Fruit fly (Drosophila melanogaster) whole organism, embryonic: ENCODE data around the gene cerv.

Source experiments
- ATbp ChIP-seq: fragments of 200-800 bp; sonication (Bioruptor generic); optimal IDR thresholded peaks from 2 replicates; lab custom pipeline; 2017; ENCODE audit warnings: missing biosample characterization, mild to moderate bottlenecking, missing genetic modification characterization, missing genetic modification reagents
- Asciz ChIP-seq: fragments of 200-800 bp; sonication (Bioruptor generic); optimal IDR thresholded peaks from 2 replicates; lab custom pipeline; 2017; ENCODE audit warnings: missing biosample characterization, mild to moderate bottlenecking, missing genetic modification characterization, missing genetic modification reagents
- Atf6 ChIP-seq: fragments of 200-800 bp; sonication (Bioruptor generic); IDR thresholded peaks from 2 replicates; pipeline ENCODE4 v1.3.6; 2022; ENCODE audit warnings: missing biosample characterization, missing genetic modification characterization
- Awh ChIP-seq: fragments of 200-800 bp; sonication (Bioruptor generic); IDR thresholded peaks from 2 replicates; pipeline ENCODE4, ENCODE4 v1.3.6; 2022; ENCODE audit warnings: missing biosample characterization, missing genetic modification characterization
- Blimp-1 ChIP-seq: fragments of 200-800 bp; sonication (Bioruptor generic); optimal IDR thresholded peaks from 3 replicates; lab custom pipeline; 2018; ENCODE audit warnings: missing biosample characterization, missing genetic modification characterization, mild to moderate bottlenecking, moderate library complexity, missing genetic modification reagents
- CG11456 ChIP-seq: fragments of 200-800 bp; sonication (Bioruptor generic); IDR thresholded peaks from 3 replicates; pipeline ENCODE4 v1.3.6; 2022; ENCODE audit warnings: missing biosample characterization, missing genetic modification characterization
- CG11696 ChIP-seq: fragments of 200-800 bp; sonication (Bioruptor generic); IDR thresholded peaks from 2 replicates; pipeline ENCODE4 v1.3.6; 2022; ENCODE audit warnings: missing biosample characterization, missing genetic modification characterization
- CG12942 ChIP-seq: fragments of 200-800 bp; sonication (Bioruptor generic); optimal IDR thresholded peaks from 3 replicates; lab custom pipeline; 2016; ENCODE audit warnings: missing biosample characterization, missing genetic modification characterization
- CG16779 ChIP-seq: fragments of 200-800 bp; sonication (Bioruptor generic); IDR thresholded peaks from 2 replicates; pipeline ENCODE4 v1.3.6; 2022; ENCODE audit warnings: missing biosample characterization, missing genetic modification characterization
- CG17359 ChIP-seq: fragments of 200-800 bp; sonication (Bioruptor generic); optimal IDR thresholded peaks from 3 replicates; lab custom pipeline; 2018; ENCODE audit warnings: missing biosample characterization, mild to moderate bottlenecking, missing genetic modification characterization, moderate library complexity
- CG17361 ChIP-seq: fragments of 200-800 bp; sonication (Bioruptor generic); IDR thresholded peaks from 3 replicates; pipeline ENCODE4 v1.3.6; 2022; ENCODE audit warnings: missing biosample characterization, missing genetic modification characterization
- CG17912 ChIP-seq: fragments of 200-800 bp; sonication (Bioruptor generic); optimal IDR thresholded peaks from 2 replicates; lab custom pipeline; 2018; ENCODE audit warnings: missing biosample characterization, mild to moderate bottlenecking, missing genetic modification characterization
- CG2129 ChIP-seq: fragments of 200-800 bp; sonication (Bioruptor generic); IDR thresholded peaks from 2 replicates; pipeline ENCODE4 v1.3.6; 2022; ENCODE audit warnings: missing biosample characterization, missing genetic modification characterization; ENCODE audit not compliant: partially characterized antibody
- CG30431 ChIP-seq: fragments of 200-800 bp; sonication (Bioruptor generic); optimal IDR thresholded peaks from 2 replicates; lab custom pipeline; 2017; ENCODE audit warnings: missing biosample characterization, missing genetic modification characterization
- CG31365 ChIP-seq: fragments of 200-800 bp; sonication (Bioruptor generic); optimal IDR thresholded peaks from 2 replicates; lab custom pipeline; 2018; ENCODE audit warnings: missing biosample characterization, mild to moderate bottlenecking, missing genetic modification characterization
- CG3163 ChIP-seq: fragments of 200-800 bp; sonication (Bioruptor generic); optimal IDR thresholded peaks from 3 replicates; lab custom pipeline; 2016; ENCODE audit warnings: missing biosample characterization, missing genetic modification characterization
- CG3995 ChIP-seq: fragments of 200-800 bp; sonication (Bioruptor generic); optimal IDR thresholded peaks from 3 replicates; lab custom pipeline; 2016; ENCODE audit warnings: missing biosample characterization, missing genetic modification characterization
- CG4730 ChIP-seq: fragments of 200-800 bp; sonication (Bioruptor generic); IDR thresholded peaks from 2 replicates; pipeline ENCODE4 v1.3.6; 2022; ENCODE audit warnings: missing biosample characterization, missing genetic modification characterization
- CG7271 ChIP-seq: fragments of 200-800 bp; sonication (Bioruptor generic); optimal IDR thresholded peaks from 2 replicates; lab custom pipeline; 2018; ENCODE audit warnings: missing biosample characterization, mild to moderate bottlenecking, missing genetic modification characterization, moderate library complexity
- CG8478 ChIP-seq: fragments of >200 bp; optimal IDR thresholded peaks from 2 replicates; lab custom pipeline; 2018
- CG9437 ChIP-seq: fragments of 200-800 bp; sonication (Bioruptor generic); optimal IDR thresholded peaks from 2 replicates; lab custom pipeline; 2018; ENCODE audit warnings: missing biosample characterization, mild to moderate bottlenecking, missing genetic modification characterization
- CG9727 ChIP-seq: fragments of 200-800 bp; sonication (Bioruptor generic); optimal IDR thresholded peaks from 3 replicates; lab custom pipeline; 2017; ENCODE audit warnings: missing biosample characterization, mild to moderate bottlenecking, missing genetic modification characterization
- CkIIα-i1 ChIP-seq: fragments of 200-800 bp; sonication (Bioruptor generic); IDR thresholded peaks from 2 replicates; pipeline ENCODE4 v1.3.6; 2022; ENCODE audit warnings: missing biosample characterization, missing genetic modification characterization
- D19B ChIP-seq: fragments of 200-800 bp; sonication (Bioruptor generic); optimal IDR thresholded peaks from 2 replicates; lab custom pipeline; 2017; ENCODE audit warnings: missing biosample characterization, mild to moderate bottlenecking, missing genetic modification characterization
- Eip74EF ChIP-seq, 2 experiments: fragments of 200-800 bp in 1 of 2; fragments of >200 bp in 1 of 2; sonication (Bioruptor generic) in 1 of 2; optimal IDR thresholded peaks; 2 replicates each; lab custom pipeline; 2017 to 2019; ENCODE audit warnings: missing biosample characterization in 2 of 2, missing genetic modification characterization in 2 of 2, mild to moderate bottlenecking in 1 of 2, moderate library complexity in 1 of 2
- H2.0 ChIP-seq: fragments of 200-800 bp; sonication (Bioruptor generic); IDR thresholded peaks from 2 replicates; pipeline ENCODE4 v1.3.6; 2022; ENCODE audit warnings: missing biosample characterization, missing genetic modification characterization
- Hmx ChIP-seq: fragments of 200-800 bp; sonication (Bioruptor generic); optimal IDR thresholded peaks from 2 replicates; lab custom pipeline; 2016; ENCODE audit warnings: missing biosample characterization, missing genetic modification characterization
- Oli ChIP-seq: fragments of 200-800 bp; sonication (Bioruptor generic); optimal IDR thresholded peaks from 2 replicates; lab custom pipeline; 2018; ENCODE audit warnings: missing biosample characterization, mild to moderate bottlenecking, missing genetic modification characterization, moderate library complexity
- Ravus ChIP-seq: fragments of 200-800 bp; sonication (Bioruptor generic); IDR thresholded peaks from 2 replicates; pipeline ENCODE4 v1.3.6; 2022; ENCODE audit warnings: missing biosample characterization, missing genetic modification characterization
- Taf1 ChIP-seq: fragments of 200-800 bp; sonication (Bioruptor generic); IDR thresholded peaks from 2 replicates; pipeline ENCODE4 v1.3.6; 2022; ENCODE audit warnings: missing biosample characterization, missing genetic modification characterization
- Xrp1 ChIP-seq: fragments of 200-800 bp; sonication (Bioruptor generic); IDR thresholded peaks from 2 replicates; pipeline ENCODE4 v1.3.6; 2022; ENCODE audit warnings: missing biosample characterization, missing genetic modification characterization
- ac ChIP-seq: fragments of 200-800 bp; sonication (Bioruptor generic); optimal IDR thresholded peaks from 3 replicates; lab custom pipeline; 2017; ENCODE audit warnings: missing biosample characterization, mild to moderate bottlenecking, missing genetic modification characterization
- bsh ChIP-seq, 2 experiments: fragments of 200-800 bp; sonication (Bioruptor generic); optimal IDR thresholded peaks; 2 replicates each; lab custom pipeline; 2017 to 2018; ENCODE audit warnings: mild to moderate bottlenecking in 2 of 2, missing biosample characterization in 2 of 2, missing genetic modification characterization in 2 of 2, moderate library complexity in 1 of 2
- corto ChIP-seq: fragments of 200-800 bp; sonication (Bioruptor generic); optimal IDR thresholded peaks from 2 replicates; lab custom pipeline; 2016; ENCODE audit warnings: missing biosample characterization, mild to moderate bottlenecking, missing genetic modification characterization, moderate library complexity
- crp ChIP-seq, 2 experiments: fragments of 200-800 bp; sonication (Bioruptor generic); optimal IDR thresholded peaks; 2 replicates in 1 of 2; 3 replicates in 1 of 2; lab custom pipeline; 2017; ENCODE audit warnings: missing biosample characterization in 2 of 2, missing genetic modification characterization in 2 of 2, mild to moderate bottlenecking in 1 of 2, moderate library complexity in 1 of 2
- dmrt99B ChIP-seq: fragments of 200-800 bp; sonication (Bioruptor generic); optimal IDR thresholded peaks from 2 replicates; lab custom pipeline; 2018; ENCODE audit warnings: missing biosample characterization, mild to moderate bottlenecking, missing genetic modification characterization, moderate library complexity
- emc ChIP-seq: fragments of 200-800 bp; sonication (Bioruptor generic); optimal IDR thresholded peaks from 2 replicates; lab custom pipeline; 2016; ENCODE audit warnings: missing biosample characterization, missing genetic modification characterization
- ems ChIP-seq: fragments of 200-800 bp; sonication (Bioruptor generic); optimal IDR thresholded peaks from 3 replicates; lab custom pipeline; 2016; ENCODE audit warnings: missing biosample characterization, missing genetic modification characterization
- jigr1 ChIP-seq: fragments of 200-800 bp; sonication (Bioruptor generic); IDR thresholded peaks from 3 replicates; pipeline ENCODE4 v1.3.6; 2022; ENCODE audit warnings: missing biosample characterization, missing genetic modification characterization
- mld ChIP-seq: fragments of 200-800 bp; sonication (Bioruptor generic); IDR thresholded peaks from 3 replicates; pipeline ENCODE4 v1.3.6; 2022; ENCODE audit warnings: missing biosample characterization, missing genetic modification characterization; ENCODE audit not compliant: partially characterized antibody
- oc ChIP-seq: fragments of 200-800 bp; sonication (Bioruptor generic); optimal IDR thresholded peaks from 2 replicates; lab custom pipeline; 2018; ENCODE audit warnings: missing biosample characterization, mild to moderate bottlenecking, missing genetic modification characterization, moderate library complexity
- p53 ChIP-seq: fragments of 200-800 bp; sonication (Bioruptor generic); optimal IDR thresholded peaks from 2 replicates; lab custom pipeline; 2016; ENCODE audit warnings: missing biosample characterization, missing genetic modification characterization
- peb ChIP-seq: fragments of 200-800 bp; sonication (Bioruptor generic); IDR thresholded peaks from 2 replicates; pipeline ENCODE4 v1.3.6; 2022; ENCODE audit warnings: missing biosample characterization, missing genetic modification characterization
- pnt ChIP-seq: fragments of 200-800 bp; sonication (Bioruptor generic); optimal IDR thresholded peaks from 3 replicates; lab custom pipeline; 2016; ENCODE audit warnings: missing biosample characterization, missing genetic modification characterization
- psq ChIP-seq: fragments of 200-800 bp; sonication (Bioruptor generic); optimal IDR thresholded peaks from 2 replicates; lab custom pipeline; 2017; ENCODE audit warnings: missing biosample characterization, missing genetic modification characterization
- row ChIP-seq: fragments of 200-800 bp; sonication (Bioruptor generic); IDR thresholded peaks from 3 replicates; pipeline ENCODE4 v1.3.6; 2022; ENCODE audit warnings: missing biosample characterization, missing genetic modification characterization
- seq ChIP-seq: fragments of 200-800 bp; sonication (Bioruptor generic); IDR thresholded peaks from 2 replicates; pipeline ENCODE4 v1.3.6; 2022; ENCODE audit warnings: missing biosample characterization, missing genetic modification characterization
- slp2 ChIP-seq: fragments of 200-800 bp; sonication (Bioruptor generic); optimal IDR thresholded peaks from 2 replicates; lab custom pipeline; 2016; ENCODE audit warnings: missing biosample characterization, missing genetic modification characterization
- so ChIP-seq: fragments of 200-800 bp; sonication (Bioruptor generic); IDR thresholded peaks from 3 replicates; pipeline ENCODE4 v1.3.6; 2022; ENCODE audit warnings: missing biosample characterization, missing genetic modification characterization
- vvl ChIP-seq: fragments of 200-800 bp; sonication (Bioruptor generic); IDR thresholded peaks from 2 replicates; pipeline ENCODE4 v1.3.6; 2022; ENCODE audit warnings: missing biosample characterization, missing genetic modification characterization
- wek ChIP-seq: fragments of 200-800 bp; sonication (Bioruptor generic); optimal IDR thresholded peaks from 3 replicates; lab custom pipeline; 2018; ENCODE audit warnings: missing biosample characterization, mild to moderate bottlenecking, missing genetic modification characterization, moderate library complexity

Gene cerv

DNA sequence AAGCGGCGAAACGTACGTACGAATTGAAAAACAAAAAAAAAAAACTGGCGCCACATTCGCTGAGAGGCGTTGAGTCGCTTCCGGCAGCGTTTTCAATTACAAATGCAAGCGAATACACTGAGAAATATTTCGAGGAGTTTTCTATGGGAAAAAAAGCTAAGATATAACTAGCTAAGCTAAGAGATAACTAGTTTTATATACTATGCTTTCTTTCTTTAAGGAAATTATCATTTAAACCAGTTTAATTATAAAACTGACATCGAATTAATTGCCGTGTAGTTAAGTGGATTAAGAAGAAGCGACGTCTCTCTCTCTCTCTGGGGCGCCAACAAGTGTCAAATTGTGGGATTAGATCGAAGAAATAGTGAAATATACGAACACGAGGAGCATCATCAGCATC is 37.5 kb upstream of the cerv start (continued):
- TF ChIP-seq CG4730 (GFP tag; lab: Robert Waterston, UW), result 0 out of 2 replicates have a peak, but pooled peaks have one; percentile 13
- TF ChIP-seq CG12942 (GFP tag; lab: Kevin White, UChicago), result peak; percentile 35
- peak; percentile 69 for TF ChIP-seq CG17361
- TF ChIP-seq wek (GFP tag; lab: Kevin White, UChicago), result no peak
- TF ChIP-seq vvl (GFP tag; lab: Robert Waterston, UW), result peak; percentile 82
- TF ChIP-seq jigr1, result no peak
- no peak for TF ChIP-seq CG3995 (GFP tag; lab: Kevin White, UChicago)
- TF ChIP-seq CG11456, result no peak
- TF ChIP-seq Ravus (GFP tag; lab: Robert Waterston, UW), result no peak; the same call in 1 of the 2 replicates
- 0 out of 2 replicates have a peak, but pooled peaks have one; percentile 37 for TF ChIP-seq CG11696 (GFP tag; lab: Robert Waterston, UW)
- TF ChIP-seq mld (GFP tag; lab: Robert Waterston, UW), result no peak
- no peak for TF ChIP-seq crp (GFP tag; optimal IDR thresholded peaks at IDR 0.05; lab: Kevin White, UChicago)
- no peak for TF ChIP-seq p53 (GFP tag; lab: Kevin White, UChicago)
- no peak for TF ChIP-seq ac (GFP tag; lab: Kevin White, UChicago)
- no peak for TF ChIP-seq Taf1 (GFP tag; lab: Robert Waterston, UW)
- peak in 1 of 2 experiments; percentile 61 for TF ChIP-seq Eip74EF (GFP tag; optimal IDR thresholded peaks at IDR 0.05; lab: Kevin White, UChicago)
- no peak for TF ChIP-seq CG30431 (GFP tag; lab: Kevin White, UChicago)
- no peak for TF ChIP-seq D19B (GFP tag; lab: Kevin White, UChicago)
- TF ChIP-seq emc (GFP tag; lab: Kevin White, UChicago), result no peak
- TF ChIP-seq dmrt99B (tag; lab: Kevin White, UChicago), result peak; percentile 77
- no peak for TF ChIP-seq slp2
- TF ChIP-seq CG7271 (tag; lab: Kevin White, UChicago), result no peak
- 0 out of 2 replicates have a peak, but pooled peaks have one; percentile 27 for TF ChIP-seq peb (GFP tag; lab: Robert Waterston, UW)
- TF ChIP-seq oc (tag; lab: Kevin White, UChicago), result peak; percentile 78
- 0 out of 2 replicates have a peak, but pooled peaks have one; percentile 50 for TF ChIP-seq Awh
- no peak for TF ChIP-seq psq (GFP tag; lab: Kevin White, UChicago)
- TF ChIP-seq seq (GFP tag; lab: Robert Waterston, UW), result no peak; the same call in 1 of the 2 replicates
- TF ChIP-seq CG2129 (GFP tag; lab: Robert Waterston, UW), result no peak
- no peak for TF ChIP-seq CG8478 (lab: Kevin White, UChicago)
- peak; percentile 54 for TF ChIP-seq ATbp (GFP tag; lab: Kevin White, UChicago)
- TF ChIP-seq Atf6 (GFP tag; lab: Robert Waterston, UW), result no peak
- TF ChIP-seq CkIIα-i1, result no peak
- TF ChIP-seq ems (GFP tag; lab: Kevin White, UChicago), result peak; percentile 11
- TF ChIP-seq Asciz (GFP tag; lab: Kevin White, UChicago), result peak; percentile 53
- peak; percentile 54; the same call in 1 of the 2 replicates for TF ChIP-seq H2.0 (GFP tag; lab: Robert Waterston, UW)
- peak; percentile 65; the same call in 1 of the 2 replicates for TF ChIP-seq Xrp1 (GFP tag; lab: Robert Waterston, UW)
- TF ChIP-seq Oli (tag; lab: Kevin White, UChicago), result peak; percentile 72
- peak; percentile 36 for TF ChIP-seq CG9727 (GFP tag; lab: Kevin White, UChicago)
- TF ChIP-seq CG16779, result no peak
- TF ChIP-seq Blimp-1 (GFP tag; lab: Kevin White, UChicago), result peak; percentile 70
- TF ChIP-seq pnt (GFP tag; lab: Kevin White, UChicago), result no peak
- peak; percentile 59 for TF ChIP-seq row (GFP tag; lab: Robert Waterston, UW)
- no peak for TF ChIP-seq Hmx (GFP tag; lab: Kevin White, UChicago)
- no peak for TF ChIP-seq CG17912 (GFP tag; lab: Kevin White, UChicago)
- TF ChIP-seq CG9437 (GFP tag; lab: Kevin White, UChicago), result peak; percentile 16
- peak; percentile 74 for TF ChIP-seq CG17359
- TF ChIP-seq bsh (GFP tag; optimal IDR thresholded peaks at IDR 0.05; lab: Kevin White, UChicago), result peak in 1 of 2 experiments; percentile 78
- TF ChIP-seq CG31365 (tag; lab: Kevin White, UChicago), result no peak
- no peak for TF ChIP-seq corto
- TF ChIP-seq so (GFP tag; lab: Robert Waterston, UW), result peak; percentile 70; the same call in 2 of the 3 replicates
- TF ChIP-seq CG3163 (GFP tag; lab: Kevin White, UChicago), result no peak
